In genomic region chrX:6861523-6862077, dm6 we compare ENCODE assay signal across 1 fruit fly cellular context.
TF ChIP-seq lines count a peak whose summit lies in the region.

No protein-coding gene starts in this region.

TF ChIP-seq in whole organism, embryonic, 481 proteins besides CTCF, POLR2A, EP300 and RAD21 (continued from another document and continues in another):
- TF ChIP-seq CG16815 (GFP tag; optimal IDR thresholded peaks at IDR 0.05; lab: Kevin White, UChicago) (peak; percentile 19), CG10431 (GFP tag; optimal IDR thresholded peaks at IDR 0.05; lab: Kevin White, UChicago) (no peak), nmo (GFP tag; optimal IDR thresholded peaks at IDR 0.05; lab: Kevin White, UChicago) (peak; percentile 52), ato (GFP tag; IDR thresholded peaks at IDR 0.05; lab: Robert Waterston, UW; ENCODE audit: partially characterized antibody) (no peak), CG11093 (GFP tag; IDR thresholded peaks at IDR 0.05; lab: Robert Waterston, UW) (no peak), CG10959 (GFP tag; IDR thresholded peaks at IDR 0.05; lab: Robert Waterston, UW) (peak; percentile 50), CG18262 (tag; optimal IDR thresholded peaks at IDR 0.05; lab: Kevin White, UChicago) (peak; percentile 69), Bgb (GFP tag; IDR thresholded peaks at IDR 0.05; lab: Robert Waterston, UW; ENCODE audit: partially characterized antibody) (peak; percentile 32; the same call in 1 of the 2 replicates), tna (GFP tag; IDR thresholded peaks at IDR 0.05; lab: Robert Waterston, UW; ENCODE audit: partially characterized antibody) (no peak), CG18599 (GFP tag; optimal IDR thresholded peaks at IDR 0.05; lab: Kevin White, UChicago) (peak; percentile 74), Max (GFP tag; optimal IDR thresholded peaks at IDR 0.05; lab: Kevin White, UChicago) (no peak), Eip74EF (GFP tag; optimal IDR thresholded peaks at IDR 0.05; lab: Kevin White, UChicago) (no peak), ham (GFP tag; IDR thresholded peaks at IDR 0.05; lab: Robert Waterston, UW) (no peak), lilli (GFP tag; optimal IDR thresholded peaks at IDR 0.05; lab: Kevin White, UChicago) (peak; percentile 54), CG4404 (GFP tag; IDR thresholded peaks at IDR 0.05; lab: Robert Waterston, UW) (peak; percentile 12; the same call in 1 of the 2 replicates), sisA (GFP tag; IDR thresholded peaks at IDR 0.05; lab: Robert Waterston, UW) (0 out of 2 replicates have a peak, but pooled peaks have one; percentile 30), Fer3 (tag; optimal IDR thresholded peaks at IDR 0.05; lab: Kevin White, UChicago) (peak; percentile 70), CG9727 (GFP tag; optimal IDR thresholded peaks at IDR 0.05; lab: Kevin White, UChicago) (peak; percentile 18), Usf (GFP tag; optimal IDR thresholded peaks at IDR 0.05; lab: Kevin White, UChicago) (peak; percentile 42), CG4282 (GFP tag; optimal IDR thresholded peaks at IDR 0.05; lab: Kevin White, UChicago) (no peak), B-H2 (GFP tag; optimal IDR thresholded peaks at IDR 0.05; lab: Kevin White, UChicago) (peak; percentile 10), Sry-β (GFP tag; optimal IDR thresholded peaks at IDR 0.05; lab: Kevin White, UChicago) (no peak), CG4854 (GFP tag; optimal IDR thresholded peaks at IDR 0.05; lab: Kevin White, UChicago) (no peak), bsh (GFP tag; optimal IDR thresholded peaks at IDR 0.05; lab: Kevin White, UChicago) (peak; percentile 19 to 49), CG33213 (GFP tag; optimal IDR thresholded peaks at IDR 0.05; lab: Kevin White, UChicago) (no peak), Jarid2 (GFP tag; optimal IDR thresholded peaks at IDR 0.05; lab: Kevin White, UChicago) (no peak), E2f2 (GFP tag; IDR thresholded peaks at IDR 0.05; lab: Robert Waterston, UW) (peak; percentile 36; the same call in 1 of the 2 replicates), CG10565 (GFP tag; optimal IDR thresholded peaks at IDR 0.05; lab: Kevin White, UChicago) (no peak), unc-4 (GFP tag; IDR thresholded peaks at IDR 0.05; lab: Robert Waterston, UW; ENCODE audit: partially characterized antibody) (no peak), CG6175 (GFP tag; IDR thresholded peaks at IDR 0.05; lab: Robert Waterston, UW) (peak; percentile 48; the same call in 1 of the 3 replicates), MESR4 (GFP tag; optimal IDR thresholded peaks at IDR 0.05; lab: Kevin White, UChicago) (no peak), Optix (GFP tag; IDR thresholded peaks at IDR 0.05; lab: Robert Waterston, UW) (peak; percentile 70; the same call in 2 of the 3 replicates), CkIIα-i1 (GFP tag; IDR thresholded peaks at IDR 0.05; lab: Robert Waterston, UW) (no peak), gem (tag; optimal IDR thresholded peaks at IDR 0.05; lab: Kevin White, UChicago) (peak; percentile 72), Six4 (GFP tag; optimal IDR thresholded peaks at IDR 0.05; lab: Kevin White, UChicago) (no peak), CG12104 (GFP tag; optimal IDR thresholded peaks at IDR 0.05; lab: Kevin White, UChicago) (peak; percentile 40), CG12219 (GFP tag; optimal IDR thresholded peaks at IDR 0.05; lab: Kevin White, UChicago) (no peak), Ravus (GFP tag; IDR thresholded peaks at IDR 0.05; lab: Robert Waterston, UW) (no peak), Fer2 (tag; optimal IDR thresholded peaks at IDR 0.05; lab: Kevin White, UChicago) (peak; percentile 22), luna (GFP tag; optimal IDR thresholded peaks at IDR 0.05; lab: Kevin White, UChicago) (no peak), CG15479 (GFP tag; optimal IDR thresholded peaks at IDR 0.05; lab: Kevin White, UChicago) (peak; percentile 94), CG13123 (GFP tag; optimal IDR thresholded peaks at IDR 0.05; lab: Kevin White, UChicago) (no peak), wdn (GFP tag; IDR thresholded peaks at IDR 0.05; lab: Robert Waterston, UW) (peak; percentile 61; the same call in 1 of the 2 replicates), vvl (GFP tag; IDR thresholded peaks at IDR 0.05; lab: Robert Waterston, UW) (peak; percentile 63), Poxn (GFP tag; IDR thresholded peaks at IDR 0.05; lab: Robert Waterston, UW) (no peak), sna (GFP tag; IDR thresholded peaks at IDR 0.05; lab: Robert Waterston, UW; ENCODE audit: partially characterized antibody) (no peak), CG13296 (GFP tag; optimal IDR thresholded peaks at IDR 0.05; lab: Kevin White, UChicago) (peak; percentile 12), CG5245 (GFP tag; optimal IDR thresholded peaks at IDR 0.05; lab: Kevin White, UChicago) (no peak), mld (GFP tag; IDR thresholded peaks at IDR 0.05; lab: Robert Waterston, UW; ENCODE audit: partially characterized antibody) (no peak), CG1233 (GFP tag; optimal IDR thresholded peaks at IDR 0.05; lab: Kevin White, UChicago) (peak; percentile 100), Aef1 (GFP tag; IDR thresholded peaks at IDR 0.05; lab: Robert Waterston, UW) (peak; percentile 71; the same call in 2 of the 3 replicates), Adf1 (GFP tag; IDR thresholded peaks at IDR 0.05; lab: Robert Waterston, UW) (peak; percentile 89), gt (GFP tag; IDR thresholded peaks at IDR 0.05; lab: Robert Waterston, UW) (no peak), Nf-YA (GFP tag; IDR thresholded peaks at IDR 0.05; lab: Robert Waterston, UW) (peak; percentile 48; the same call in 1 of the 2 replicates), ara (GFP tag; IDR thresholded peaks at IDR 0.05; lab: Robert Waterston, UW) (0 out of 2 replicates have a peak, but pooled peaks have one; percentile 7), CoRest (tag; optimal IDR thresholded peaks at IDR 0.05; lab: Kevin White, UChicago) (peak; percentile 34), CG14860 (GFP tag; IDR thresholded peaks at IDR 0.05; lab: Robert Waterston, UW; ENCODE audit: partially characterized antibody) (no peak), grau (tag; optimal IDR thresholded peaks at IDR 0.05; lab: Kevin White, UChicago) (peak; percentile 64), grn (GFP tag; optimal IDR thresholded peaks at IDR 0.05; lab: Kevin White, UChicago) (peak; percentile 89), CG9932 (GFP tag; IDR thresholded peaks at IDR 0.05; lab: Robert Waterston, UW) (peak; percentile 76), caup (GFP tag; optimal IDR thresholded peaks at IDR 0.05; lab: Kevin White, UChicago; ENCODE audit: severe bottlenecking) (peak; percentile 73), br (optimal IDR thresholded peaks at IDR 0.05; lab: Kevin White, UChicago) (no peak), CG6813 (GFP tag; optimal IDR thresholded peaks at IDR 0.05; lab: Kevin White, UChicago) (no peak), crc (GFP tag; optimal IDR thresholded peaks at IDR 0.05; lab: Kevin White, UChicago) (no peak), so (GFP tag; IDR thresholded peaks at IDR 0.05; lab: Robert Waterston, UW) (peak; percentile 66; the same call in 2 of the 3 replicates), odd (GFP tag; optimal IDR thresholded peaks at IDR 0.05; lab: Kevin White, UChicago) (no peak), pzg (GFP tag; optimal IDR thresholded peaks at IDR 0.05; lab: Kevin White, UChicago) (no peak), danr (GFP tag; IDR thresholded peaks at IDR 0.05; lab: Robert Waterston, UW) (peak; percentile 35; the same call in 1 of the 2 replicates), peb (GFP tag; IDR thresholded peaks at IDR 0.05; lab: Robert Waterston, UW) (peak; percentile 53; the same call in 1 of the 2 replicates), CG8281 (tag; optimal IDR thresholded peaks at IDR 0.05; lab: Kevin White, UChicago) (peak; percentile 12), fd3F (GFP tag; optimal IDR thresholded peaks at IDR 0.05; lab: Kevin White, UChicago) (peak; percentile 63), CG33557 (GFP tag; optimal IDR thresholded peaks at IDR 0.05; lab: Kevin White, UChicago) (no peak), CG8388 (GFP tag; optimal IDR thresholded peaks at IDR 0.05; lab: Kevin White, UChicago) (no peak), CG11696 (GFP tag; IDR thresholded peaks at IDR 0.05; lab: Robert Waterston, UW) (0 out of 2 replicates have a peak, but pooled peaks have one; percentile 16), CG14710 (tag; optimal IDR thresholded peaks at IDR 0.05; lab: Kevin White, UChicago) (no peak), CG17361 (GFP tag; IDR thresholded peaks at IDR 0.05; lab: Robert Waterston, UW) (peak; percentile 50; the same call in 1 of the 3 replicates), CG6272 (GFP tag; IDR thresholded peaks at IDR 0.05; lab: Robert Waterston, UW) (peak; percentile 41), CG9797 (GFP tag; optimal IDR thresholded peaks at IDR 0.05; lab: Kevin White, UChicago) (no peak), chif (GFP tag; optimal IDR thresholded peaks at IDR 0.05; lab: Kevin White, UChicago) (no peak), kni (GFP tag; optimal IDR thresholded peaks at IDR 0.05; lab: Kevin White, UChicago) (peak; percentile 94), phol (tag; optimal IDR thresholded peaks at IDR 0.05; lab: Kevin White, UChicago) (peak; percentile 45), Trl (optimal IDR thresholded peaks at IDR 0.05; lab: Kevin White, UChicago) (peak; percentile 70 to 77), Trl (GFP tag; optimal IDR thresholded peaks at IDR 0.05; lab: Kevin White, UChicago) (no peak), ems (GFP tag; optimal IDR thresholded peaks at IDR 0.05; lab: Kevin White, UChicago) (peak; percentile 26), CG11695 (GFP tag; IDR thresholded peaks at IDR 0.05; lab: Robert Waterston, UW) (peak; percentile 63; the same call in 2 of the 3 replicates), ewg (GFP tag; optimal IDR thresholded peaks at IDR 0.05; lab: Kevin White, UChicago) (peak; percentile 16), CG1024 (GFP tag; IDR thresholded peaks at IDR 0.05; lab: Robert Waterston, UW) (peak; percentile 30; the same call in 1 of the 2 replicates), CG6683 (GFP tag; optimal IDR thresholded peaks at IDR 0.05; lab: Kevin White, UChicago) (no peak), trem (tag; optimal IDR thresholded peaks at IDR 0.05; lab: Kevin White, UChicago) (peak; percentile 24), CG9437 (GFP tag; optimal IDR thresholded peaks at IDR 0.05; lab: Kevin White, UChicago) (no peak), prd (optimal IDR thresholded peaks at IDR 0.05; lab: Kevin White, UChicago) (no peak), prd (GFP tag; IDR thresholded peaks at IDR 0.05; lab: Robert Waterston, UW) (peak; percentile 74), zf30C (GFP tag; optimal IDR thresholded peaks at IDR 0.05; lab: Kevin White, UChicago) (peak; percentile 48), aop (GFP tag; IDR thresholded peaks at IDR 0.05; lab: Robert Waterston, UW) (no peak), cad (GFP tag; optimal IDR thresholded peaks at IDR 0.05; lab: Kevin White, UChicago) (no peak), CG8765 (GFP tag; IDR thresholded peaks at IDR 0.05; lab: Robert Waterston, UW) (peak; percentile 59; the same call in 1 of the 2 replicates), slp2 (GFP tag; optimal IDR thresholded peaks at IDR 0.05; lab: Kevin White, UChicago) (no peak), shn (GFP tag; optimal IDR thresholded peaks at IDR 0.05; lab: Kevin White, UChicago) (no peak), sens (GFP tag; lab: Kevin White, UChicago) (peak; percentile 84), Dek (tag; optimal IDR thresholded peaks at IDR 0.05; lab: Kevin White, UChicago) (peak; percentile 67), az2 (GFP tag; optimal IDR thresholded peaks at IDR 0.05; lab: Kevin White, UChicago) (peak; percentile 17), esg (GFP tag; conservative IDR thresholded peaks at IDR 0.05; lab: Robert Waterston, UW) (peak; percentile 67), CG10209 (GFP tag; optimal IDR thresholded peaks at IDR 0.05; lab: Kevin White, UChicago) (peak; percentile 54), dm (GFP tag; optimal IDR thresholded peaks at IDR 0.05; lab: Kevin White, UChicago) (peak; percentile 10), CG4707 (GFP tag; optimal IDR thresholded peaks at IDR 0.05; lab: Kevin White, UChicago) (no peak), ranshi (GFP tag; IDR thresholded peaks at IDR 0.05; lab: Robert Waterston, UW) (peak; percentile 66), sob (GFP tag; IDR thresholded peaks at IDR 0.05; lab: Robert Waterston, UW) (peak; percentile 66), zfh1 (GFP tag; IDR thresholded peaks at IDR 0.05; lab: Robert Waterston, UW) (peak; percentile 69), Antp (GFP tag; optimal IDR thresholded peaks at IDR 0.05; lab: Kevin White, UChicago) (no peak), jumu (GFP tag; optimal IDR thresholded peaks at IDR 0.05; lab: Kevin White, UChicago) (no peak), ac (GFP tag; optimal IDR thresholded peaks at IDR 0.05; lab: Kevin White, UChicago) (no peak), Sin3A (optimal IDR thresholded peaks at IDR 0.05; lab: Kevin White, UChicago) (no peak), h (optimal IDR thresholded peaks at IDR 0.05; lab: Kevin White, UChicago) (no peak), Lpt (GFP tag; optimal IDR thresholded peaks at IDR 0.05; lab: Kevin White, UChicago) (no peak), E2f1 (GFP tag; IDR thresholded peaks at IDR 0.05; lab: Robert Waterston, UW) (peak; percentile 59), CG30431 (GFP tag; optimal IDR thresholded peaks at IDR 0.05; lab: Kevin White, UChicago) (no peak), Deaf1 (tag; optimal IDR thresholded peaks at IDR 0.05; lab: Kevin White, UChicago) (peak; percentile 99), ssp (GFP tag; IDR thresholded peaks at IDR 0.05; lab: Robert Waterston, UW) (0 out of 2 replicates have a peak, but pooled peaks have one; percentile 36), CG9609 (GFP tag; optimal IDR thresholded peaks at IDR 0.05; lab: Kevin White, UChicago) (peak; percentile 52), D19A (tag; optimal IDR thresholded peaks at IDR 0.05; lab: Kevin White, UChicago) (peak; percentile 41), Ada2b (GFP tag; IDR thresholded peaks at IDR 0.05; lab: Robert Waterston, UW) (peak; percentile 64; the same call in 1 of the 2 replicates), sens-2 (GFP tag; IDR thresholded peaks at IDR 0.05; lab: Robert Waterston, UW) (0 out of 2 replicates have a peak, but pooled peaks have one; percentile 23), CG15696 (tag; optimal IDR thresholded peaks at IDR 0.05; lab: Kevin White, UChicago) (no peak), tll (GFP tag; optimal IDR thresholded peaks at IDR 0.05; lab: Kevin White, UChicago) (no peak), kah (GFP tag; optimal IDR thresholded peaks at IDR 0.05; lab: Kevin White, UChicago) (no peak), CG12299 (tag; optimal IDR thresholded peaks at IDR 0.05; lab: Kevin White, UChicago) (no peak), chn (GFP tag; optimal IDR thresholded peaks at IDR 0.05; lab: Kevin White, UChicago) (no peak), Dip3 (GFP tag; optimal IDR thresholded peaks at IDR 0.05; lab: Kevin White, UChicago) (peak; percentile 79), gcm2 (GFP tag; optimal IDR thresholded peaks at IDR 0.05; lab: Kevin White, UChicago) (no peak), CG32772 (GFP tag; IDR thresholded peaks at IDR 0.05; lab: Robert Waterston, UW) (peak; percentile 66), unpg (GFP tag; optimal IDR thresholded peaks at IDR 0.05; lab: Kevin White, UChicago) (peak; percentile 41)
